Worm (Caenorhabditis elegans) whole organism, young adult: ENCODE measurements around the gene tbx-35.
"Not testable (repeated sequence)": the region's sequence is repeated elsewhere in the genome, so short reads cannot be mapped to it uniquely, and the experiment has no call there.

Experiments
- B0019.2 ChIP-seq: fragments of 200-800 bp; sonication (Bioruptor generic); conservative IDR thresholded peaks from 2 replicates; pipeline ENCODE4 v1.3.6; 2022; ENCODE audit warnings: missing genetic modification reagents, missing genetic modification characterization, missing compliant biosample characterization
- C06A6.2 ChIP-seq: fragments of 200-800 bp; sonication (Bioruptor generic); conservative IDR thresholded peaks from 2 replicates; pipeline ENCODE4 v1.3.6; 2022; ENCODE audit warnings: missing genetic modification characterization, missing compliant biosample characterization
- F52B5.7 ChIP-seq: sonication (generic microtip); optimal IDR thresholded peaks from 2 replicates; lab custom pipeline; 2016; ENCODE audit warnings: mild to moderate bottlenecking, missing genetic modification characterization, missing compliant biosample characterization
- F57A8.1 ChIP-seq: fragments of 200-800 bp; sonication (Bioruptor generic); optimal IDR thresholded peaks from 2 replicates; lab custom pipeline; 2018; ENCODE audit warnings: mild to moderate bottlenecking, missing genetic modification characterization, moderate library complexity, missing compliant biosample characterization
- K12H6.12 ChIP-seq: fragments of 200-800 bp; sonication (Bioruptor generic); optimal IDR thresholded peaks from 2 replicates; lab custom pipeline; 2018; ENCODE audit warnings: mild to moderate bottlenecking, missing genetic modification characterization, missing compliant biosample characterization
- T07F8.4 ChIP-seq: sonication (generic microtip); optimal IDR thresholded peaks from 2 replicates; lab custom pipeline; 2016; ENCODE audit warnings: mild to moderate bottlenecking, missing genetic modification characterization, moderate library complexity, missing compliant biosample characterization
- T26A5.8 ChIP-seq: sonication (generic microtip); optimal IDR thresholded peaks from 2 replicates; lab custom pipeline; 2016; ENCODE audit warnings: missing genetic modification characterization, missing compliant biosample characterization
- ama-1 ChIP-seq, 3 experiments: fragments of 150-350 bp in 1 of 3; sonication (generic microtip) in 2 of 3; optimal IDR thresholded peaks; 2 replicates each; lab custom pipeline; 2014 to 2018; ENCODE audit warnings: missing biosample characterization in 2 of 3, missing genetic modification characterization in 2 of 3, missing genetic modification reagents in 2 of 3
- aptf-2 ChIP-seq: fragments of 200-800 bp; sonication (Bioruptor generic); conservative IDR thresholded peaks from 2 replicates; pipeline ENCODE4 v1.3.6; 2022; ENCODE audit warnings: missing genetic modification reagents, missing genetic modification characterization, missing compliant biosample characterization
- aptf-3 ChIP-seq: fragments of 200-800 bp; sonication (Bioruptor generic); IDR thresholded peaks from 2 replicates; pipeline ENCODE4 v1.3.6; 2022; ENCODE audit warnings: missing genetic modification characterization, missing compliant biosample characterization
- atf-7 ChIP-seq: sonication (generic microtip); optimal IDR thresholded peaks from 2 replicates; lab custom pipeline; 2017; ENCODE audit warnings: mild to moderate bottlenecking, missing genetic modification characterization, missing compliant biosample characterization
- dpff-1 ChIP-seq: sonication (generic microtip); optimal IDR thresholded peaks from 2 replicates; lab custom pipeline; 2017; ENCODE audit warnings: mild to moderate bottlenecking, missing genetic modification characterization, missing compliant biosample characterization
- efl-1 ChIP-seq: fragments of 150-350 bp; optimal IDR thresholded peaks from 2 replicates; lab custom pipeline; 2014; ENCODE audit warnings: missing biosample characterization, missing genetic modification reagents, missing genetic modification characterization
- egrh-3 ChIP-seq: fragments of 200-800 bp; sonication (Bioruptor generic); IDR thresholded peaks from 2 replicates; pipeline ENCODE4 v1.3.6; 2022; ENCODE audit warnings: missing genetic modification reagents, missing genetic modification characterization, missing compliant biosample characterization
- ekl-4 ChIP-seq: fragments of 200-800 bp; sonication (Bioruptor generic); IDR thresholded peaks from 2 replicates; pipeline ENCODE4 v1.3.6; 2022; ENCODE audit warnings: missing genetic modification reagents, missing genetic modification characterization, missing compliant biosample characterization
- hrde-1 ChIP-seq: sonication (generic microtip); optimal IDR thresholded peaks from 2 replicates; lab custom pipeline; 2016; ENCODE audit warnings: missing genetic modification characterization, mild to moderate bottlenecking, missing compliant biosample characterization, moderate library complexity, missing genotype, missing genetic modification reagents, borderline replicate concordance
- let-526 ChIP-seq: fragments of 200-800 bp; sonication (Bioruptor generic); IDR thresholded peaks from 2 replicates; pipeline ENCODE4 v1.3.6; 2022; ENCODE audit warnings: missing genetic modification reagents, missing genetic modification characterization, missing compliant biosample characterization
- lin-26 ChIP-seq: fragments of 200-800 bp; sonication (Bioruptor generic); IDR thresholded peaks from 2 replicates; pipeline ENCODE4 v1.3.6; 2022; ENCODE audit warnings: missing genetic modification reagents, missing genetic modification characterization, missing compliant biosample characterization
- lin-54 ChIP-seq: fragments of 200-800 bp; sonication (Bioruptor generic); optimal IDR thresholded peaks from 2 replicates; lab custom pipeline; 2018; ENCODE audit warnings: mild to moderate bottlenecking, missing genetic modification characterization, missing compliant biosample characterization
- madf-10 ChIP-seq: sonication (generic microtip); optimal IDR thresholded peaks from 2 replicates; lab custom pipeline; 2016; ENCODE audit warnings: mild to moderate bottlenecking, missing genetic modification characterization, missing compliant biosample characterization
- madf-6 ChIP-seq: fragments of 200-800 bp; sonication (Bioruptor generic); IDR thresholded peaks from 2 replicates; pipeline ENCODE4 v1.3.6; 2022; ENCODE audit warnings: missing genetic modification reagents, missing genetic modification characterization, missing compliant biosample characterization
- nfyb-1 ChIP-seq: fragments of 200-800 bp; sonication (Bioruptor generic); IDR thresholded peaks from 2 replicates; pipeline ENCODE4 v1.3.6; 2022; ENCODE audit warnings: missing genetic modification reagents, missing genetic modification characterization, missing compliant biosample characterization
- rcor-1 ChIP-seq: fragments of 200-800 bp; sonication (Bioruptor generic); IDR thresholded peaks from 2 replicates; pipeline ENCODE4 v1.3.6; 2022; ENCODE audit warnings: missing genetic modification reagents, missing genetic modification characterization, missing compliant biosample characterization
- snpc-1.1 ChIP-seq: sonication (generic microtip); optimal IDR thresholded peaks from 2 replicates; lab custom pipeline; 2017; ENCODE audit warnings: missing genetic modification characterization, mild to moderate bottlenecking, missing compliant biosample characterization, antibody characterized with exemption, moderate library complexity, missing genotype, missing genetic modification reagents; ENCODE audit not compliant: insufficient read depth
- snpc-4 ChIP-seq, 5 experiments: fragments of 150-350 bp in 1 of 5; sonication (generic microtip) in 4 of 5; optimal IDR thresholded peaks; 2 replicates each; lab custom pipeline; 2014 to 2018; ENCODE audit warnings: missing genetic modification characterization in 5 of 5, missing biosample characterization in 3 of 5, antibody characterized with exemption in 2 of 5, mild to moderate bottlenecking in 2 of 5, missing compliant biosample characterization in 2 of 5, missing genotype in 2 of 5, moderate library complexity in 2 of 5, missing genetic modification reagents in 1 of 5
- tbp1 ChIP-seq: fragments of 200-800 bp; sonication (Bioruptor generic); optimal IDR thresholded peaks from 2 replicates; lab custom pipeline; 2018; ENCODE audit warnings: mild to moderate bottlenecking, missing genetic modification characterization, missing compliant biosample characterization
- unc-62 ChIP-seq: fragments of 150-350 bp; optimal IDR thresholded peaks from 2 replicates; lab custom pipeline; 2014; ENCODE audit warnings: missing biosample characterization, missing genetic modification reagents, missing genetic modification characterization
- xnd-1 ChIP-seq: sonication (generic microtip); optimal IDR thresholded peaks from 2 replicates; lab custom pipeline; 2016; ENCODE audit warnings: missing genotype, missing genetic modification reagents, missing genetic modification characterization, missing compliant biosample characterization
- ztf-25 ChIP-seq: fragments of 200-800 bp; sonication (Bioruptor generic); IDR thresholded peaks from 2 replicates; pipeline ENCODE4 v1.3.6; 2022; ENCODE audit warnings: missing genetic modification reagents, missing genetic modification characterization, missing compliant biosample characterization
- ztf-28 ChIP-seq: fragments of 200-800 bp; sonication (Bioruptor generic); IDR thresholded peaks from 2 replicates; pipeline ENCODE4 v1.3.6; 2022; ENCODE audit warnings: missing genetic modification reagents, missing genetic modification characterization, missing compliant biosample characterization
- ztf-3 ChIP-seq: fragments of 200-800 bp; sonication (Bioruptor generic); optimal IDR thresholded peaks from 2 replicates; lab custom pipeline; 2018; ENCODE audit warnings: mild to moderate bottlenecking, missing genetic modification characterization, missing compliant biosample characterization

tbx-35 gene

ce11 chrII:5534939-5535338 is 9.7 kb upstream of the tbx-35 start, which contains the start of gene hlh-25:
TSS of gene hlh-25 (plus strand) at chrII:5535239.
- TF ChIP-seq madf-10; ekl-4 (GFP tag; lab: Robert Waterston, UW); B0019.2 (GFP tag; lab: Robert Waterston, UW): not testable (repeated sequence)
- TF ChIP-seq, all 124 proteins: peak for 0; not testable (repeated sequence) for 124

- no peak for TF ChIP-seq aptf-2 (GFP tag; lab: Robert Waterston, UW)
- TF ChIP-seq ztf-25 = no peak
- TF ChIP-seq egrh-3 (GFP tag; lab: Robert Waterston, UW) = no peak
- TF ChIP-seq T26A5.8 (tag; lab: Kevin White, UChicago) = no peak
- TF ChIP-seq aptf-3 (GFP tag; lab: Robert Waterston, UW) = no peak
Observed at ce11 chrII:5533642-5534041, 8.4 kb upstream of the tbx-35 start, which contains the start of gene hlh-26. TSS of gene hlh-26 (minus strand) at chrII:5533742.

DNA sequence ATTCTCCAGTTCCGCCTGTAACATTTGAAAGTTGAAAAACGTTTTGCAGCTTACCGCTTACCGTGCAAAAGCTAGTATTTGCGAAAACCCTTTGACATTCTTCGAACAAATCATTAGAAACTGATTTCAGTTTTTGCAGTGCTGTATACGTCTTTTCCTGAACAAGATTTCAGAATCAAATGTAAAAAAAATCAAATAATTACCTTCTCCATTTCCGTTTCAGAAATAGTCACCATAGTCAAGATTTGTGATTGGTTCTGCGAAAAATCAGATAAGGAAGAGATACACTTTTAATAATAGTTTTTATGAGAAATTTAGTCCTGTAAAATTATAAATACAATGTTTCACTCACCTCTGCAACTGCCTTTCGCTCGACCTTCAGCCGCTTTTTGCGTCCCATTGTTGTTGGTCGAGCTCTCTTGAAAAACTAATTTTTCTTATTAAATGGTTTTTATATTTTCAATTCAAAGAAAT is 6.7 kb upstream of the tbx-35 start, which contains the start of gene C17C3.9:
Gene C17C3.9, minus strand, starts transcription at position 424 of the 474 bp plus-strand sequence.
- TF ChIP-seq madf-6 (GFP tag; lab: Robert Waterston, UW) (no peak), lin-26 (no peak), rcor-1 (no peak), egrh-3 (GFP tag; lab: Robert Waterston, UW) (no peak), let-526 (GFP tag; lab: Robert Waterston, UW) (no peak), tbp1 (no peak), efl-1 (no peak), F52B5.7 (tag; lab: Kevin White, UChicago) (no peak), dpff-1 (no peak)

DNA sequence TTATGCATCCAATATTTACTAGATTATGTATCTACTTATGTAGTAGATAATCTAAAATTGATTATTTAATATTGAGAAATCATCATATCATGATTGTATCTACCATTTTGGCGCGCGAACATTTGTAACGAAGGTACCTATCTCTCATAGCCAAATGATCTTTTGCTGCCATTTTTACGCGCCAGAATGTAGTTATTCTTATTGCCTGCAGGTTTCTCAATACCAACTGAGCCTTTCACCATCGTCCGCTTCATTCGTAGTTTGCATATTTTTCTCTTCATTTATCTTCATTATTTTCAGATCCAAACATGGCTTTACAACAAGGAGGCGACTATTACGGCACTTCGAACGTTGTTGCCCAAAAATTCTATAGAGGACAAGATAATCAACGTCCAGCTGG is 2.6 kb upstream of the tbx-35 start, which contains the start of gene ZK177.1:
Gene ZK177.1, plus strand, starts transcription at position 301 of the 400 bp plus-strand sequence.
- TF ChIP-seq snpc-4 (GFP tag; optimal IDR thresholded peaks at IDR 0.05; lab: Kevin White, UChicago) = no peak
- TF ChIP-seq snpc-4 (tag; optimal IDR thresholded peaks at IDR 0.05; lab: Kevin White, UChicago) = no peak
- TF ChIP-seq efl-1 = peak; percentile 13
- no peak for TF ChIP-seq atf-7 (tag; lab: Kevin White, UChicago)
- TF ChIP-seq ama-1 (optimal IDR thresholded peaks at IDR 0.05; lab: Kevin White, UChicago) = no peak
- TF ChIP-seq ama-1 (GFP tag; optimal IDR thresholded peaks at IDR 0.05; lab: Kevin White, UChicago) = no peak
- TF ChIP-seq F57A8.1 (GFP tag; lab: Kevin White, UChicago) = no peak
- no peak for TF ChIP-seq T07F8.4 (tag; lab: Kevin White, UChicago)

DNA sequence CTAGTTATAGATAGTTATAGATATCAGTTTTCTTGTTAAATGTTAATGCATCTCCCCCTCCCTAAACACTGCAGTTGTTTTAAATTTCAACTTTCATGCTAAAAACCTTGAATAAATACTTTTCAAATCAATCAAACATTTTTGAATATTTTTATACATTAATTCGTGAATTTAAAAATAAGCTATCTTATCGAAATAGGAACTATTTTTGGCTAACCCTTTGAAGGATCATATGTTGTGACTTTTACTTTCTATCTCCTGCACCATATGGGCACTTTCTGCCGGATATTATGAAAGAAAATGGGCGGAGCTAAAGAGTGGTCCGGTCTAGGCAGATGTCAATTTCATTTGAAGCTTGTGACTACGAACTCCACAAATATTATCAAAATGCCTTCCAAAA is 2.6 kb downstream of the tbx-35 start, which contains the start of gene ZK177.11:
Gene ZK177.11, plus strand, starts transcription at position 301 of the 400 bp plus-strand sequence.
- TF ChIP-seq lin-54 (GFP tag; lab: Kevin White, UChicago) (no peak), snpc-4 (GFP tag; optimal IDR thresholded peaks at IDR 0.05; lab: Kevin White, UChicago) (no peak), snpc-4 (tag; optimal IDR thresholded peaks at IDR 0.05; lab: Kevin White, UChicago) (no peak), K12H6.12 (tag; lab: Kevin White, UChicago) (no peak), ztf-3 (GFP tag; lab: Kevin White, UChicago) (no peak), ztf-28 (GFP tag; lab: Robert Waterston, UW) (no peak), C06A6.2 (GFP tag; lab: Robert Waterston, UW) (no peak), snpc-1.1 (tag; lab: Kevin White, UChicago) (no peak), tbp1 (no peak), lin-26 (no peak), hrde-1 (tag; lab: Kevin White, UChicago) (no peak), unc-62 (GFP tag; lab: Kevin White, UChicago) (no peak), nfyb-1 (GFP tag; lab: Robert Waterston, UW) (no peak), xnd-1 (no peak)
